Worm (Caenorhabditis elegans) whole organism, midembryonic: Measurements from ENCODE around the gene ascc-1.
A peak's percentile ranks its signal among the peaks of the same experiment; 100 is the strongest.

ENCODE experiments used
- T22C8.4 ChIP-seq: fragments of 200-800 bp; sonication (Bioruptor generic); IDR thresholded peaks from 2 replicates; pipeline ENCODE4 v1.3.6; 2022; ENCODE audit warnings: missing genetic modification characterization, missing compliant biosample characterization
- cog-1 ChIP-seq: sonication (generic microtip); optimal IDR thresholded peaks from 2 replicates; lab custom pipeline; 2016; ENCODE audit warnings: missing genetic modification characterization, missing compliant biosample characterization
- flt-1 ChIP-seq: fragments of 200-800 bp; sonication (Bioruptor generic); IDR thresholded peaks from 2 replicates; pipeline ENCODE4 v1.3.6; 2022; ENCODE audit warnings: missing genetic modification characterization, missing compliant biosample characterization
- klf-2 ChIP-seq: fragments of 200-800 bp; sonication (Bioruptor generic); conservative IDR thresholded peaks from 2 replicates; pipeline ENCODE4 v1.3.6; 2022; ENCODE audit warnings: missing genetic modification reagents, missing genetic modification characterization, missing compliant biosample characterization
- med-1 ChIP-seq: sonication (generic microtip); optimal IDR thresholded peaks from 2 replicates; lab custom pipeline; 2017; ENCODE audit warnings: missing genetic modification characterization, mild to moderate bottlenecking, missing compliant biosample characterization, antibody characterized with exemption, missing genetic modification reagents; ENCODE audit not compliant: insufficient read depth
- ref-1 ChIP-seq: fragments of 200-800 bp; sonication (Bioruptor generic); conservative IDR thresholded peaks from 2 replicates; pipeline ENCODE4 v1.3.6; 2022; ENCODE audit warnings: missing genetic modification reagents, missing genetic modification characterization, missing compliant biosample characterization
- tab-1 ChIP-seq: fragments of 200-800 bp; sonication (Bioruptor generic); IDR thresholded peaks from 2 replicates; pipeline ENCODE4 v1.3.6; 2022; ENCODE audit warnings: missing genetic modification characterization, missing compliant biosample characterization
- ztf-23 ChIP-seq: fragments of 200-800 bp; sonication (Bioruptor generic); IDR thresholded peaks from 2 replicates; pipeline ENCODE4 v1.3.6; 2022; ENCODE audit warnings: missing genetic modification reagents, missing genetic modification characterization, missing compliant biosample characterization
- ztf-29 ChIP-seq: fragments of 200-800 bp; sonication (Bioruptor generic); IDR thresholded peaks from 2 replicates; pipeline ENCODE4 v1.3.6; 2022; ENCODE audit warnings: missing genetic modification reagents, missing genetic modification characterization, missing compliant biosample characterization

The ascc-1 gene

ce11 chrII:57370-57769 lies at the start of gene ascc-1:
TSS of gene ascc-1 (plus strand) at chrII:57670.
- no peak for TF ChIP-seq tab-1 (GFP tag; lab: Robert Waterston, UW)
- no peak for TF ChIP-seq klf-2
- TF ChIP-seq ref-1 = no peak
- TF ChIP-seq med-1 (GFP tag; lab: Kevin White, UChicago) = no peak
- no peak for TF ChIP-seq flt-1 (GFP tag; lab: Robert Waterston, UW)
- TF ChIP-seq ztf-23 (GFP tag; lab: Robert Waterston, UW) = no peak
- TF ChIP-seq T22C8.4 (GFP tag; lab: Robert Waterston, UW) = no peak
- TF ChIP-seq cog-1 (tag; lab: Kevin White, UChicago) = no peak
- no peak for TF ChIP-seq ztf-29 (GFP tag; lab: Robert Waterston, UW)

- TF ChIP-seq T22C8.4 (GFP tag; lab: Robert Waterston, UW) = no peak
- no peak for TF ChIP-seq tab-1 (GFP tag; lab: Robert Waterston, UW)
- no peak for TF ChIP-seq klf-2
- TF ChIP-seq med-1 (GFP tag; lab: Kevin White, UChicago) = no peak
- TF ChIP-seq cog-1 (tag; lab: Kevin White, UChicago) = no peak
Measured at ce11 chrII:8212-8611, 49.3 kb upstream of the ascc-1 start.

ce11 chrII:11783-12182 lies 45.7 kb upstream of the ascc-1 start, which contains the start of gene best-4:
TSS of gene best-4 (minus strand) at chrII:11883.
- TF ChIP-seq klf-2 (no peak), med-1 (GFP tag; lab: Kevin White, UChicago) (no peak), ztf-29 (GFP tag; lab: Robert Waterston, UW) (no peak), ztf-23 (GFP tag; lab: Robert Waterston, UW) (no peak), ref-1 (no peak)

ce11 chrII:12685-13084 lies 44.8 kb upstream of the ascc-1 start, which contains the start of gene best-3:
TSS of gene best-3 (plus strand) at chrII:12985.
- no peak for TF ChIP-seq klf-2
- TF ChIP-seq med-1 (GFP tag; lab: Kevin White, UChicago) = no peak
- no peak for TF ChIP-seq cog-1 (tag; lab: Kevin White, UChicago)
- TF ChIP-seq tab-1 (GFP tag; lab: Robert Waterston, UW) = no peak
- no peak for TF ChIP-seq T22C8.4 (GFP tag; lab: Robert Waterston, UW)
- no peak for TF ChIP-seq ztf-29 (GFP tag; lab: Robert Waterston, UW)
- no peak for TF ChIP-seq flt-1 (GFP tag; lab: Robert Waterston, UW)
- no peak for TF ChIP-seq ref-1

DNA sequence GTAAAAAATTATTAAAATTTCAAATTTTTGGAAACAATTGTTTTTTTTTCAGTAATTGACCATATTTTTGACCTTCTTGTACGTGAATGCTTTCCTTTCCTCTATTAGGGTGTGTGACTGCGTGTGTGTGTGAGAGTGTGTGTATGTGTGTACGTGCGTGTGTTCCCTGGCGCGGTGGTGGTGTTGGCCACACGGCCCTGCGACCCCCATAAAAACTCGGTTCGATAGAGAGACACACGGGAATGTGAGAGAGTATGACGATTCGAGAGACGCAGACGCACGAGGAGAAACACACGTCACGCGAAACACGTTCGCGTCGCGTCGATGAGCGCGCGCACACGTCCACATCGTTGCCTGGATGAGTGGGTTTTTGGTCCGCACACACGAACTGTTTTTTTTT lies 38.7 kb upstream of the ascc-1 start:
- TF ChIP-seq T22C8.4 (GFP tag; lab: Robert Waterston, UW) (peak; percentile 32; the same call in 1 of the 2 replicates), klf-2 (no peak), ztf-29 (GFP tag; lab: Robert Waterston, UW) (no peak), cog-1 (tag; lab: Kevin White, UChicago) (peak; percentile 57), ztf-23 (GFP tag; lab: Robert Waterston, UW) (peak; percentile 53; the same call in 1 of the 2 replicates)

DNA sequence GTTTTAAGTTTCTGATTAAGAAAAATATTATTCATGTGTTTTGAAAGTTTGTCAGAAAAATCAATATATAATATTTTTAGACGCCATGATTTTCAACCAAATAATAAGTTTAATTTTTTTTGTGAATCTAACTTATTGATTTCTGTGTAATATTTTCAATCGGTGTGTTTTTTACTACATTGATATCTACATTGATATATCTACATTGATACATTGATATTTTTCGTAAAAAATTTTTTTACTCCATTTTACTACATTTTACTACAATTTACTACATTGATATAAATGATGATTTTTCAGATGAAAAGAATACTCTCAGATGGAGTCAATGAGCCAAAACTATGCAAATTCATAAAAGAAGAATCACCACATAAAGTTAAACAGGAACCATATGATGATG lies 38.2 kb upstream of the ascc-1 start, which contains the start of gene gmeb-1:
Gene gmeb-1 (plus strand): TSS at position 301 of the 400 bp plus-strand sequence.
- TF ChIP-seq ref-1 (no peak), klf-2 (no peak), T22C8.4 (GFP tag; lab: Robert Waterston, UW) (no peak), tab-1 (GFP tag; lab: Robert Waterston, UW) (no peak), ztf-23 (GFP tag; lab: Robert Waterston, UW) (no peak), cog-1 (tag; lab: Kevin White, UChicago) (no peak), med-1 (GFP tag; lab: Kevin White, UChicago) (no peak), ztf-29 (GFP tag; lab: Robert Waterston, UW) (no peak), flt-1 (GFP tag; lab: Robert Waterston, UW) (no peak)

DNA sequence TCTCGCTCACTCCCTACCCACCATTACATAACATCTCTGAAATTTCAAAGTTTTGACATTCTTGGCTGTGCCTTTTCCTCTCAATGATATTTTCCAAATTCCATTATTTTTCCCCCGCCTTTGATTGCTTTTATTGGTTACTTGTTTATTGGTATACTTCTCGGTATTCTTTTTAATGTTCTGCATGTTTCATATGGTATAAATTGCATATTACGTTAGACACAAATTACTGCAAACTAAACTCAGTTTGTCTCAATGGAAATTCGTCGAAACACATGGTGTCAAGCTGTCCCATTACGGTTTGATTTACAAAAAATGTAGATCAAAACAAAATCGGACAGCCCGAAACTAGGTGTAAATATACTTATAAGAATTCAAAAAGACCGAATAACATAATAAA lies 35.5 kb upstream of the ascc-1 start:
- TF ChIP-seq ztf-23 (GFP tag; lab: Robert Waterston, UW) (no peak), T22C8.4 (GFP tag; lab: Robert Waterston, UW) (no peak), tab-1 (GFP tag; lab: Robert Waterston, UW) (no peak), klf-2 (no peak), ztf-29 (GFP tag; lab: Robert Waterston, UW) (no peak), med-1 (GFP tag; lab: Kevin White, UChicago) (no peak), cog-1 (tag; lab: Kevin White, UChicago) (no peak), ref-1 (no peak), flt-1 (GFP tag; lab: Robert Waterston, UW) (no peak)

DNA sequence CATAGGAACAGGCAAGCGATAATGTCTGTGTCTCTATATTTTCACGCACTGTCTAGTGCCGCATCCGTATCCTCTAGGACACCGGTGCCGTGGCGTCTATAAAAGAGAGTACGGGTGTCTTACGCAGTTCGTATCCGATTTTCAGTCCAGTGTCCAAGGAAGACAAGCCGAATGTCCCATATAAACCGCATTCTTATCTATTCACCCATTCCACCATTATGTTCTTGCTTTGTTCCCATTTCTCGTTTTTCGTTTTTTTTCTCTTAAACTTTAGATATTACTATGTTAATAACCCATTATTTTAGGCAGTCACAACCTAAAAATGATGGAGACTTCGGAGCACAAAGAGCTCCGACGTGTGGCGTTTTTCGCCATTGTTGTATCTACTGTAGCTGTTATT lies 34.4 kb upstream of the ascc-1 start, which contains the start of gene sqt-2:
Gene sqt-2 (plus strand): TSS at position 301 of the 400 bp plus-strand sequence.
- TF ChIP-seq T22C8.4 (GFP tag; lab: Robert Waterston, UW) (no peak), tab-1 (GFP tag; lab: Robert Waterston, UW) (no peak), med-1 (GFP tag; lab: Kevin White, UChicago) (no peak), ztf-23 (GFP tag; lab: Robert Waterston, UW) (no peak), flt-1 (GFP tag; lab: Robert Waterston, UW) (no peak), ztf-29 (GFP tag; lab: Robert Waterston, UW) (no peak), klf-2 (no peak), ref-1 (no peak), cog-1 (tag; lab: Kevin White, UChicago) (no peak)

DNA sequence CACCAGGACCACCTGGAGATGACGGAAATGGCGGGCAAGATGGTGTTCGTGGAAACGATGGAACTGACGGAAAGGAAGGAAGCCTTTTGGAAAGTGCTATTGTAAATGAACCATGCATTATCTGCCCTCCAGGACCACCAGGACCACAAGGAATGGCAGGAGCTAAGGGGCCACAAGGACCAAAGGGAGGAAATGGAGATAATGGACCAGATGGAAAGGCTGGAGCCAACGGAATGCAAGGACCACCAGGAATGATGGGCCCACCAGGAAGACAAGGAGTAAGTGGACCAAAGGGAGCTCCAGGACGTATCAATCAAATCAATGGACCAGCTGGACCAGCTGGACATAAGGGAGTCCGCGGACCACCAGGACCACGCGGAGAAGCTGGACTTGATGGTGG lies 33.7 kb upstream of the ascc-1 start:
- no peak for TF ChIP-seq T22C8.4 (GFP tag; lab: Robert Waterston, UW)
- TF ChIP-seq ref-1 = no peak
- TF ChIP-seq tab-1 (GFP tag; lab: Robert Waterston, UW) = no peak

DNA sequence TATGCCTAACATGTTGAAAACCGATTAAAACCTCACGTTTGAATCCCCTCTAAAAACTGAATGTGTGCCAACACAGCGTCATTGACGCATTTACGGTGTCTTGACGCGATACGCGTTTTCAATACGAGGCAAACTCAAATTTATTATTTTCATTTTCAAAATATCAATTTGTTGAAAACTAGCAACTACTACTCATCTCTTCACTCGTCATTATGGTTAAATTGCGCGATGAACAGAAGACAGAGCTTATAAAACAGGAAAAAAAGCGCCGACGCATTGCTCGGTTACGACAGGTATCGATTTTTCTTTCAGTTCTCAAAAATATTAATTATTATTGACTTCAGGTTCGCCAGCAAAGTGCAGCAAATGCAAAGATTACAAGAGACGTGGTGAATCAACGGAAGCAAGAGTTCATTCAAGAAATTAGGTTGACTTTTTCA lies 32.9 kb upstream of the ascc-1 start, which contains the start of gene enee-1:
Gene enee-1 (plus strand): TSS at position 108 of the 440 bp plus-strand sequence.
- TF ChIP-seq ztf-29 (GFP tag; lab: Robert Waterston, UW) (no peak), cog-1 (tag; lab: Kevin White, UChicago) (peak; percentile 26), T22C8.4 (GFP tag; lab: Robert Waterston, UW) (no peak), med-1 (GFP tag; lab: Kevin White, UChicago) (no peak), ztf-23 (GFP tag; lab: Robert Waterston, UW) (0 out of 2 replicates have a peak, but pooled peaks have one; percentile 56), tab-1 (GFP tag; lab: Robert Waterston, UW) (no peak), ref-1 (no peak), klf-2 (no peak), flt-1 (GFP tag; lab: Robert Waterston, UW) (no peak)
